Worm (Caenorhabditis elegans) whole organism, mixed stage, embryonic: ENCODE measurements around the gene rpy-1.

Experiments used
- M03D4.4 ChIP-seq: sonication (generic microtip); optimal IDR thresholded peaks from 2 replicates; lab custom pipeline; 2017; ENCODE audit warnings: mild to moderate bottlenecking, missing genetic modification characterization, missing compliant biosample characterization
- ceh-83 ChIP-seq: fragments of 200-800 bp; sonication (Bioruptor generic); optimal IDR thresholded peaks from 2 replicates; lab custom pipeline; 2018; ENCODE audit warnings: mild to moderate bottlenecking, missing genetic modification characterization, missing compliant biosample characterization
- elt-3 ChIP-seq: fragments of 150-350 bp; optimal IDR thresholded peaks from 2 replicates; lab custom pipeline; 2014; ENCODE audit warnings: missing biosample characterization, missing genetic modification characterization
- hlh-1 ChIP-seq: fragments of 150-350 bp; optimal IDR thresholded peaks from 2 replicates; lab custom pipeline; 2014; ENCODE audit warnings: missing biosample characterization, missing genetic modification reagents, missing genetic modification characterization
- lin-13 ChIP-seq: fragments of 150-350 bp; optimal IDR thresholded peaks from 2 replicates; lab custom pipeline; 2014; ENCODE audit warnings: missing biosample characterization, missing genetic modification characterization
- mab-5 ChIP-seq: fragments of 150-350 bp; optimal IDR thresholded peaks from 2 replicates; lab custom pipeline; 2014; ENCODE audit warnings: missing biosample characterization, missing genetic modification characterization
- nhr-237 ChIP-seq: fragments of 150-350 bp; optimal IDR thresholded peaks from 2 replicates; lab custom pipeline; 2014; ENCODE audit warnings: missing biosample characterization, missing genetic modification characterization
- nhr-76 ChIP-seq: sonication (generic microtip); optimal IDR thresholded peaks from 2 replicates; lab custom pipeline; 2017; ENCODE audit warnings: missing biosample characterization, missing genetic modification characterization
- snpc-4 ChIP-seq: fragments of 150-350 bp; optimal IDR thresholded peaks from 2 replicates; lab custom pipeline; 2014; ENCODE audit warnings: missing biosample characterization, missing genetic modification characterization
- sptf-1 ChIP-seq: sonication (generic microtip); optimal IDR thresholded peaks from 2 replicates; lab custom pipeline; 2017; ENCODE audit warnings: mild to moderate bottlenecking, missing genetic modification characterization, moderate library complexity, missing compliant biosample characterization
- unc-62 ChIP-seq: fragments of 150-350 bp; optimal IDR thresholded peaks from 2 replicates; lab custom pipeline; 2014; ENCODE audit warnings: missing biosample characterization, missing genetic modification reagents, missing genetic modification characterization

DNA sequence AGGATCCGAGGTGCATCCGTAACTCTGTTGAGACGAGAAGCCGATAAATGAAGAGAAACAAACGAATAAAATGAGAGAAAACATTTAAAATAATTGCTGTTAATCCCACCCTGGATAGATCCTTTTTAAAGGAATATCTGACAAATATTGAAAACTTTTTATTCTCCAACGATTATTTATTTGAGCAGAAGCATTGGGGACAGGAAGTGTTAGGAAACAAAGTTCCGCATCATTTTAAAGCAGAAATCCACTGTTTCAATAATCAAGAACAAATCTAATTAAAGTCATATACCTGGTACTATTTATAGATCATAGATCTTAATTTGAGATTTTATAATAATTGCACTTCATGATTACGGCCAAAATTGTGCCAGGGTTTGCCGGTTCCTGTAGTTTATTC, 45.5 kb upstream of the rpy-1 start, which contains the start of gene F41G3.20:
- TF ChIP-seq mab-5 (no peak), sptf-1 (tag; lab: Kevin White, UChicago) (no peak), unc-62 (GFP tag; lab: Kevin White, UChicago) (no peak), nhr-237 (no peak), ceh-83 (GFP tag; lab: Kevin White, UChicago) (no peak), hlh-1 (tag; lab: Kevin White, UChicago) (no peak), nhr-76 (tag; lab: Kevin White, UChicago) (no peak), snpc-4 (no peak), M03D4.4 (tag; lab: Kevin White, UChicago) (no peak), elt-3 (no peak), lin-13 (tag; lab: Kevin White, UChicago) (no peak)
